Worm (Caenorhabditis elegans): ENCODE data around the gene ZK6.6.

ZK6.6 gene

DNA sequence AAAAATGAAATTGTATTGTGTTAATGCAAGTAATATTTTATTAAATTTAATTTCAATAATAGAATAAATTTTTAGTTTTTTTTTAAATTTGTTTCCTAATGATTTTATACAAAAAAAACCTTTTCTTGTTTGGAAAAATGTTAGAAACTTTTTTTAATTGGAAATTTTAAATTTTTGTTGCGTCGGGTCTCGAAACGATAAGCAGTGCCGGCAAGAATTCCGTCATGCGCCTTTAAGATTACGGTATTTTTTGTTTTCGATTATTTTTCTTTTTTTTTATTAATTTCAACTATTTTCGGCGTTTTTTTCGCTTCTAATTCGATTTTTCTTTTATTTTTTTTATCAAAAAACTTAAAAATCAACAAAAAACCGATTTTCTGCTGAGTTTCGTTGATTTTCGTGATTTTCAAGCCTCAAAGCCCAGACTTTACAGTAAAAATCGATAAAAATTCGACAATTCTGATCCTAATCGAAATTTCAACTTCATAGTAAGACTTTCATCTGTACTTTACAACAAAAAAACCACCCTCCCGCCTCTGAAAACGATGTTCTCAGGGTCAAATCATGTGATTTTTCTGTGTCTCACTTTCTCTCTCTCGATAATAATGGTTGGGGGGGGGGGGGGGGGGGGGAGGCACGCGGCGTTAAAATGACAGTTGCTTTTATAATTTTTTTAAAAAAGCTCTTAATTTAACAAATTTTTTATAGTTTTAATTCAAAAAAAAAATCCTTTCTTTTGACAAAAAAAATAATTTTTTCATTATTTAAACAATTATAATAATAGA is 40.7 kb upstream of the ZK6.6 start:
- TF ChIP-seq nhr-28 (tag; optimal IDR thresholded peaks at IDR 0.05) (no peak), lsy-2 (tag; optimal IDR thresholded peaks at IDR 0.05) (no peak), unc-120 (tag; optimal IDR thresholded peaks at IDR 0.05; ENCODE audit: poor library complexity, severe bottlenecking) (no peak), cnd-1 (tag; optimal IDR thresholded peaks at IDR 0.05) (no peak), ztf-11 (tag; optimal IDR thresholded peaks at IDR 0.05) (no peak), flh-1 (GFP tag; optimal IDR thresholded peaks at IDR 0.05) (no peak), nhr-2 (tag; optimal IDR thresholded peaks at IDR 0.05) (no peak), snpc-4 (tag; optimal IDR thresholded peaks at IDR 0.05) (no peak), pha-4 (tag; optimal IDR thresholded peaks at IDR 0.05) (no peak), hlh-1 (tag; optimal IDR thresholded peaks at IDR 0.05) (no peak), nhr-76 (tag; optimal IDR thresholded peaks at IDR 0.05) (no peak), ham-2 (GFP tag; optimal IDR thresholded peaks at IDR 0.05) (no peak), unc-62 (GFP tag; optimal IDR thresholded peaks at IDR 0.05) (no peak), unc-39 (tag; optimal IDR thresholded peaks at IDR 0.05) (no peak), zip-8 (tag; optimal IDR thresholded peaks at IDR 0.05) (no peak), sptf-1 (tag; optimal IDR thresholded peaks at IDR 0.05) (no peak), mls-2 (tag; optimal IDR thresholded peaks at IDR 0.05) (no peak), nhr-12 (tag; optimal IDR thresholded peaks at IDR 0.05) (no peak), ceh-43 (GFP tag; optimal IDR thresholded peaks at IDR 0.05) (no peak)

DNA sequence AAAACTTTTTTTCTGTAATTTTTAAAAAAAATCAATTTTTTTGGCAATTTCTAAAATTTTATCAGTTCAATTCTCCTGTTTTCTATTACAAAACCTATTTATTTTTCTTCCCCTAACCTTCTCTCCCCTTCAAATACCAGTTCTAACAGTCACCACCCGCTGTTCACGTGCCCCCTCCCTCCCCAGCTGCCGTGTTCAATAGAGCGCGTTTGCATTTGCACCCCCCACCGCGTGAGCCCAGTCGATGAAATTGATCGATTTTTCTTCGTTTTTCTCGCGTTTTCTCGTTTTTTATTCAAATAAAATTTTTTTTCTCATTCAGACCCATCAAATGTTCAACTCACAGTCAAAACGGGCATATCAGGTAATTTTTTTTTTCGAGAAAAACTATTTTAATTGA is 39.4 kb upstream of the ZK6.6 start, which contains the start of gene atg-9:
atg-9 (plus strand) TSS at position 332 of the 400 bp plus-strand sequence.
- TF ChIP-seq unc-120 (tag; optimal IDR thresholded peaks at IDR 0.05; ENCODE audit: poor library complexity, severe bottlenecking) (no peak), nhr-2 (tag; optimal IDR thresholded peaks at IDR 0.05) (no peak), blmp-1 (tag; optimal IDR thresholded peaks at IDR 0.05) (no peak), nhr-28 (tag; optimal IDR thresholded peaks at IDR 0.05) (no peak), ham-2 (GFP tag; optimal IDR thresholded peaks at IDR 0.05) (no peak), ceh-39 (tag; optimal IDR thresholded peaks at IDR 0.05) (peak; percentile 28), sem-2 (GFP tag; optimal IDR thresholded peaks at IDR 0.05) (no peak), zip-8 (tag; optimal IDR thresholded peaks at IDR 0.05) (no peak), mls-2 (tag; optimal IDR thresholded peaks at IDR 0.05) (peak; percentile 12), lin-13 (tag; optimal IDR thresholded peaks at IDR 0.05) (peak; percentile 39), sptf-1 (tag; optimal IDR thresholded peaks at IDR 0.05) (peak; percentile 48), drap-1 (GFP tag; optimal IDR thresholded peaks at IDR 0.05) (no peak), ztf-11 (tag; optimal IDR thresholded peaks at IDR 0.05) (no peak), mep-1 (tag; optimal IDR thresholded peaks at IDR 0.05) (peak; percentile 73), lin-32 (GFP tag; optimal IDR thresholded peaks at IDR 0.05) (peak; percentile 30), snpc-4 (tag; optimal IDR thresholded peaks at IDR 0.05) (no peak), flh-1 (GFP tag; optimal IDR thresholded peaks at IDR 0.05) (no peak), nhr-12 (tag; optimal IDR thresholded peaks at IDR 0.05) (no peak), elt-3 (tag; optimal IDR thresholded peaks at IDR 0.05) (no peak), pha-4 (tag; optimal IDR thresholded peaks at IDR 0.05) (no peak), unc-39 (tag; optimal IDR thresholded peaks at IDR 0.05) (no peak), cnd-1 (tag; optimal IDR thresholded peaks at IDR 0.05) (peak; percentile 83), lsy-2 (tag; optimal IDR thresholded peaks at IDR 0.05) (no peak), M03D4.4 (tag; optimal IDR thresholded peaks at IDR 0.05) (no peak), elt-1 (tag; optimal IDR thresholded peaks at IDR 0.05; ENCODE audit: borderline replicate concordance, insufficient read depth) (no peak), ceh-83 (GFP tag; optimal IDR thresholded peaks at IDR 0.05) (no peak), nhr-76 (tag; optimal IDR thresholded peaks at IDR 0.05) (no peak), mab-5 (tag; optimal IDR thresholded peaks at IDR 0.05) (no peak), bed-3 (GFP tag; optimal IDR thresholded peaks at IDR 0.05) (no peak), ces-1 (GFP tag; optimal IDR thresholded peaks at IDR 0.05) (no peak), hlh-1 (tag; optimal IDR thresholded peaks at IDR 0.05) (peak; percentile 62), ceh-43 (GFP tag; optimal IDR thresholded peaks at IDR 0.05) (no peak), unc-62 (GFP tag; optimal IDR thresholded peaks at IDR 0.05) (no peak), nhr-237 (tag; optimal IDR thresholded peaks at IDR 0.05) (no peak)

DNA sequence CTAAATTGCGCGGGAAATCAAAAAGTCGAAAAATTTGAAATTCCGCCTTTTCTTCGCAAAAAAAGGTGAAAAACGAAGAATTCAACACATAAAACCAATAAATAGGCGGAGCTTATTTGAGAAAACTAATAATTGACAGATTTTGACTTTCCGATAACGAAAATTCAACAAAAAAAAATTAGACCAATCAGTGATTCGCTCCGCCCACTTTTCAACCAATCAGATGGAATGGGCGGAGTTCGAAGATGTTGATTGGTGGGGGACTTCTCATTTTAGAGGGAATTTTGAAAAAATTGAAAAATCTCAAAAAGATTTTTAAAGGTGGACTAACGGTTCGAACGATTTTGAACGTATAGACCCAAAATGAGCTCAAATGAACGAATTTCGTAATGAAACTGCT is 37.7 kb upstream of the ZK6.6 start:
- TF ChIP-seq nhr-28 (tag; optimal IDR thresholded peaks at IDR 0.05) = no peak
- TF ChIP-seq drap-1 (GFP tag; optimal IDR thresholded peaks at IDR 0.05) = no peak
- TF ChIP-seq hlh-1 (tag; optimal IDR thresholded peaks at IDR 0.05) = no peak
- TF ChIP-seq nhr-2 (tag; optimal IDR thresholded peaks at IDR 0.05) = no peak
- no peak for TF ChIP-seq ztf-11 (tag; optimal IDR thresholded peaks at IDR 0.05)
- TF ChIP-seq unc-62 (GFP tag; optimal IDR thresholded peaks at IDR 0.05) = no peak
- no peak for TF ChIP-seq blmp-1 (tag; optimal IDR thresholded peaks at IDR 0.05)
- TF ChIP-seq ceh-39 (tag; optimal IDR thresholded peaks at IDR 0.05) = no peak
- TF ChIP-seq nhr-12 (tag; optimal IDR thresholded peaks at IDR 0.05) = no peak
- no peak for TF ChIP-seq ceh-43 (GFP tag; optimal IDR thresholded peaks at IDR 0.05)
- no peak for TF ChIP-seq pha-4 (tag; optimal IDR thresholded peaks at IDR 0.05)
- no peak for TF ChIP-seq cnd-1 (tag; optimal IDR thresholded peaks at IDR 0.05)

Data from whole organism, mixed stage, embryonic.